Fruit fly (Drosophila melanogaster) whole organism, embryonic: ENCODE results near the gene mRF1.

Source experiments
- CG10209 ChIP-seq: fragments of 200-800 bp; sonication (Bioruptor generic); optimal IDR thresholded peaks from 3 replicates; lab custom pipeline; 2017; ENCODE audit warnings: missing biosample characterization, mild to moderate bottlenecking, missing genetic modification characterization, missing genetic modification reagents
- CG14667 ChIP-seq: fragments of 200-800 bp; sonication (Bioruptor generic); IDR thresholded peaks from 2 replicates; pipeline ENCODE4 v1.3.6; 2022; ENCODE audit warnings: missing biosample characterization, missing genetic modification characterization
- CG15073 ChIP-seq: fragments of 200-800 bp; sonication (Bioruptor generic); optimal IDR thresholded peaks from 2 replicates; lab custom pipeline; 2016; ENCODE audit warnings: missing biosample characterization, missing genetic modification characterization
- CG16815 ChIP-seq: fragments of 200-800 bp; sonication (Bioruptor generic); optimal IDR thresholded peaks from 3 replicates; lab custom pipeline; 2017; ENCODE audit warnings: missing biosample characterization, mild to moderate bottlenecking, missing genetic modification characterization
- CG17802 ChIP-seq: fragments of 200-800 bp; sonication (Bioruptor generic); optimal IDR thresholded peaks from 2 replicates; lab custom pipeline; 2018; ENCODE audit warnings: missing biosample characterization, mild to moderate bottlenecking, missing genetic modification characterization, moderate library complexity
- CG2129 ChIP-seq: fragments of 200-800 bp; sonication (Bioruptor generic); IDR thresholded peaks from 2 replicates; pipeline ENCODE4 v1.3.6; 2022; ENCODE audit warnings: missing biosample characterization, missing genetic modification characterization; ENCODE audit not compliant: partially characterized antibody
- CG3407 ChIP-seq: fragments of 200-800 bp; sonication (Bioruptor generic); optimal IDR thresholded peaks from 2 replicates; lab custom pipeline; 2018; ENCODE audit warnings: missing biosample characterization, mild to moderate bottlenecking, missing genetic modification characterization
- CG4360 ChIP-seq: fragments of 200-800 bp; sonication (Bioruptor generic); IDR thresholded peaks from 2 replicates; pipeline ENCODE4 v1.3.6; 2022; ENCODE audit warnings: missing biosample characterization, missing genetic modification characterization
- CG4854 ChIP-seq: fragments of 200-800 bp; sonication (Bioruptor generic); optimal IDR thresholded peaks from 2 replicates; lab custom pipeline; 2016; ENCODE audit warnings: missing biosample characterization, missing genetic modification characterization, inconsistent platforms
- CG8359 ChIP-seq: fragments of 200-800 bp; sonication (Bioruptor generic); optimal IDR thresholded peaks from 2 replicates; lab custom pipeline; 2017; ENCODE audit warnings: missing biosample characterization, mild to moderate bottlenecking, missing genetic modification characterization, borderline replicate concordance
- CG9876 ChIP-seq: fragments of 200-800 bp; sonication (Bioruptor generic); optimal IDR thresholded peaks from 2 replicates; lab custom pipeline; 2016; ENCODE audit warnings: missing biosample characterization, missing genetic modification characterization
- Chrac-16 ChIP-seq: fragments of 200-800 bp; sonication (Bioruptor generic); optimal IDR thresholded peaks from 3 replicates; lab custom pipeline; 2016; ENCODE audit warnings: missing biosample characterization, missing genetic modification characterization
- E2f1 ChIP-seq: fragments of 200-800 bp; sonication (Bioruptor generic); IDR thresholded peaks from 2 replicates; pipeline ENCODE4 v1.3.6; 2022; ENCODE audit warnings: missing biosample characterization, missing genetic modification characterization
- Ets97D ChIP-seq: fragments of 200-800 bp; sonication (Bioruptor generic); optimal IDR thresholded peaks from 3 replicates; lab custom pipeline; 2016; ENCODE audit warnings: missing biosample characterization, missing genetic modification characterization
- HHEX ChIP-seq: fragments of 200-800 bp; sonication (Bioruptor generic); optimal IDR thresholded peaks from 3 replicates; lab custom pipeline; 2017; ENCODE audit warnings: missing biosample characterization, mild to moderate bottlenecking, missing genetic modification characterization, missing genetic modification reagents
- Hey ChIP-seq: fragments of 200-800 bp; sonication (Bioruptor generic); optimal IDR thresholded peaks from 3 replicates; lab custom pipeline; 2018; ENCODE audit warnings: missing biosample characterization, mild to moderate bottlenecking, missing genetic modification characterization
- Hsf ChIP-seq: fragments of 200-800 bp; sonication (Bioruptor generic); optimal IDR thresholded peaks from 3 replicates; lab custom pipeline; 2016; ENCODE audit warnings: missing biosample characterization, missing genetic modification characterization
- Jarid2 ChIP-seq: fragments of 200-800 bp; sonication (Bioruptor generic); optimal IDR thresholded peaks from 3 replicates; lab custom pipeline; 2017; ENCODE audit warnings: mild to moderate bottlenecking, missing biosample characterization, missing genetic modification reagents, missing genetic modification characterization
- Max ChIP-seq: fragments of 200-800 bp; sonication (Bioruptor generic); optimal IDR thresholded peaks from 2 replicates; lab custom pipeline; 2016; ENCODE audit warnings: missing biosample characterization, mild to moderate bottlenecking, missing genetic modification characterization
- Ptx1 ChIP-seq: fragments of 200-800 bp; sonication (Bioruptor generic); IDR thresholded peaks from 2 replicates; pipeline ENCODE4 v1.3.6; 2022; ENCODE audit warnings: missing biosample characterization, missing genetic modification characterization
- Rfx ChIP-seq: fragments of 200-800 bp; sonication (Bioruptor generic); IDR thresholded peaks from 2 replicates; pipeline ENCODE4 v1.3.6; 2022; ENCODE audit warnings: missing biosample characterization, missing genetic modification characterization
- Sox100B ChIP-seq: fragments of 200-800 bp; sonication (Bioruptor generic); optimal IDR thresholded peaks from 3 replicates; lab custom pipeline; 2018; ENCODE audit warnings: missing biosample characterization, mild to moderate bottlenecking, missing genetic modification characterization
- ase ChIP-seq: fragments of 200-800 bp; sonication (Bioruptor generic); IDR thresholded peaks from 3 replicates; pipeline ENCODE4 v1.3.6; 2022; ENCODE audit warnings: missing biosample characterization, missing genetic modification characterization
- az2 ChIP-seq: fragments of 200-800 bp; sonication (Bioruptor generic); optimal IDR thresholded peaks from 3 replicates; lab custom pipeline; 2016; ENCODE audit warnings: missing biosample characterization, missing genetic modification characterization
- cas ChIP-seq: fragments of 200-800 bp; sonication (Bioruptor generic); IDR thresholded peaks from 2 replicates; pipeline ENCODE4 v1.3.6; 2022; ENCODE audit warnings: missing biosample characterization, missing genetic modification characterization
- dimm ChIP-seq: fragments of 200-800 bp; sonication (Bioruptor generic); IDR thresholded peaks from 2 replicates; pipeline ENCODE4 v1.3.6; 2022; ENCODE audit warnings: missing biosample characterization, missing genetic modification characterization
- dmrt99B ChIP-seq: fragments of 200-800 bp; sonication (Bioruptor generic); optimal IDR thresholded peaks from 2 replicates; lab custom pipeline; 2018; ENCODE audit warnings: missing biosample characterization, mild to moderate bottlenecking, missing genetic modification characterization, moderate library complexity
- en ChIP-seq: fragments of 200-800 bp; sonication (Bioruptor generic); optimal IDR thresholded peaks from 2 replicates; lab custom pipeline; 2016; ENCODE audit warnings: missing biosample characterization, missing genetic modification characterization
- eve ChIP-seq, 2 experiments: fragments of >200 bp; optimal IDR thresholded peaks; 2 replicates each; lab custom pipeline; 2017; ENCODE audit warnings: missing biosample characterization in 2 of 2, missing genetic modification characterization in 2 of 2
- inv ChIP-seq: fragments of 200-800 bp; sonication (Bioruptor generic); IDR thresholded peaks from 2 replicates; pipeline ENCODE4 v1.3.6; 2022; ENCODE audit warnings: missing biosample characterization, missing genetic modification characterization; ENCODE audit not compliant: partially characterized antibody
- ken ChIP-seq: fragments of 200-800 bp; sonication (Bioruptor generic); IDR thresholded peaks from 3 replicates; pipeline ENCODE4 v1.3.6; 2022; ENCODE audit warnings: missing biosample characterization, missing genetic modification characterization
- lilli ChIP-seq: fragments of 200-800 bp; sonication (Bioruptor generic); optimal IDR thresholded peaks from 3 replicates; lab custom pipeline; 2016; ENCODE audit warnings: missing biosample characterization, missing genetic modification characterization
- oc ChIP-seq: fragments of 200-800 bp; sonication (Bioruptor generic); optimal IDR thresholded peaks from 2 replicates; lab custom pipeline; 2018; ENCODE audit warnings: missing biosample characterization, mild to moderate bottlenecking, missing genetic modification characterization, moderate library complexity
- otp ChIP-seq: fragments of 200-800 bp; sonication (Bioruptor generic); IDR thresholded peaks from 3 replicates; pipeline ENCODE4, ENCODE4 v1.3.6; 2022; ENCODE audit warnings: missing biosample characterization, missing genetic modification characterization
- pan ChIP-seq, 4 experiments: fragments of >200 bp in 3 of 4; fragments of 200-800 bp in 1 of 4; sonication (Bioruptor generic) in 1 of 4; optimal IDR thresholded peaks in 3 of 4; IDR thresholded peaks in 1 of 4; 2 replicates each; pipeline versions ENCODE4 v1.3.6 to Lab custom; 2017 to 2022; ENCODE audit warnings: missing biosample characterization in 2 of 4, missing genetic modification characterization in 2 of 4, mixed read lengths in 1 of 4
- pfk ChIP-seq: fragments of 200-800 bp; sonication (Bioruptor generic); optimal IDR thresholded peaks from 2 replicates; lab custom pipeline; 2018; ENCODE audit warnings: missing biosample characterization, mild to moderate bottlenecking, missing genetic modification characterization, moderate library complexity
- psq ChIP-seq: fragments of 200-800 bp; sonication (Bioruptor generic); optimal IDR thresholded peaks from 2 replicates; lab custom pipeline; 2017; ENCODE audit warnings: missing biosample characterization, missing genetic modification characterization
- row ChIP-seq: fragments of 200-800 bp; sonication (Bioruptor generic); IDR thresholded peaks from 3 replicates; pipeline ENCODE4 v1.3.6; 2022; ENCODE audit warnings: missing biosample characterization, missing genetic modification characterization
- run ChIP-seq: fragments of 200-800 bp; sonication (Bioruptor generic); optimal IDR thresholded peaks from 3 replicates; lab custom pipeline; 2018; ENCODE audit warnings: missing biosample characterization, mild to moderate bottlenecking, missing genetic modification characterization
- sd ChIP-seq: fragments of 200-800 bp; sonication (Bioruptor generic); optimal IDR thresholded peaks from 3 replicates; lab custom pipeline; 2018; ENCODE audit warnings: missing biosample characterization, mild to moderate bottlenecking, missing genetic modification characterization, moderate library complexity
- sens-2 ChIP-seq: fragments of 200-800 bp; sonication (Bioruptor generic); IDR thresholded peaks from 2 replicates; pipeline ENCODE4 v1.3.6; 2022; ENCODE audit warnings: missing biosample characterization, missing genetic modification characterization
- slou ChIP-seq: fragments of 200-800 bp; sonication (Bioruptor generic); optimal IDR thresholded peaks from 3 replicates; lab custom pipeline; 2016; ENCODE audit warnings: missing biosample characterization, missing genetic modification characterization
- so ChIP-seq: fragments of 200-800 bp; sonication (Bioruptor generic); IDR thresholded peaks from 3 replicates; pipeline ENCODE4 v1.3.6; 2022; ENCODE audit warnings: missing biosample characterization, missing genetic modification characterization
- sr ChIP-seq: fragments of 200-800 bp; sonication (Bioruptor generic); IDR thresholded peaks from 3 replicates; pipeline ENCODE4 v1.3.6; 2022; ENCODE audit warnings: missing biosample characterization, missing genetic modification characterization
- tin ChIP-seq: fragments of 200-800 bp; sonication (Bioruptor generic); optimal IDR thresholded peaks from 3 replicates; lab custom pipeline; 2016; ENCODE audit warnings: missing biosample characterization, missing genetic modification characterization
- trem ChIP-seq: fragments of 200-800 bp; optimal IDR thresholded peaks from 3 replicates; lab custom pipeline; 2019; ENCODE audit warnings: missing biosample characterization, mild to moderate bottlenecking, missing genetic modification characterization, moderate library complexity
- trh ChIP-seq: fragments of 200-800 bp; sonication (Bioruptor generic); optimal IDR thresholded peaks from 2 replicates; lab custom pipeline; 2016; ENCODE audit warnings: missing biosample characterization, missing genetic modification characterization
- ttk ChIP-seq: fragments of 200-800 bp; sonication (Bioruptor generic); IDR thresholded peaks from 2 replicates; pipeline ENCODE4 v2.1.2; 2022; ENCODE audit warnings: missing biosample characterization, missing genetic modification characterization

Gene mRF1

DNA sequence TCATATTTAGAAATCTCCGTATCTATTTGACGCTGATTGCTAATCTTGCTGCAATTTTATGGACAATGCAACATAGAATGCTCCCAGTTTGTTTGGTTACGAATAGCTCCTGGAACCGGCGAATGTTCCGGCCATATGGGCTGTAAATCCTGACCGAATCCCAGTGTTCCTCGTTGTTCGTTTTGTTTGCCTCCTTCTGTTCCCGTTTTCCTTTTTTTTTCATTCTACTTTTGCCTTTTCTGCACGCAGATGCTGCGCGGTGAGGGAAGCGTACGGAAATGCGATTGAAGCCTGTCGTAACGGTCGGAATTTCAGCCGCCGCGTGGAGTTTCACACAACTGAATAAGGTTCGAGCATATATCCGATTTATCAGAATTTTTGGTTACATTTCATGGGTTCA is 43.7 kb upstream of the mRF1 start, which contains the start of gene CG43925:
TSS of gene CG43925 (plus strand) at position 301 of the 400 bp plus-strand sequence.
- TF ChIP-seq ken (GFP tag; lab: Robert Waterston, UW) (0 out of 3 replicates have a peak, but pooled peaks have one; percentile 23), row (no peak)

- TF ChIP-seq CG9876 (GFP tag; lab: Kevin White, UChicago) (peak; percentile 69), dimm (GFP tag; lab: Robert Waterston, UW) (peak; percentile 17; the same call in 1 of the 2 replicates), pan (optimal IDR thresholded peaks at IDR 0.05; lab: Kevin White, UChicago) (no peak), pan (GFP tag; optimal IDR thresholded peaks at IDR 0.05 in 1 of 2, IDR thresholded peaks at IDR 0.05 in 1 of 2) (peak in 1 of 2 experiments; percentile 15), Max (GFP tag; lab: Kevin White, UChicago) (peak; percentile 82), CG4360 (GFP tag; lab: Robert Waterston, UW) (no peak), CG16815 (GFP tag; lab: Kevin White, UChicago) (peak; percentile 69), otp (GFP tag; lab: Robert Waterston, UW) (no peak), Hsf (GFP tag; lab: Kevin White, UChicago) (peak; percentile 83), E2f1 (GFP tag; lab: Robert Waterston, UW) (peak; percentile 61), psq (GFP tag; lab: Kevin White, UChicago) (peak; percentile 76), CG4854 (peak; percentile 71), oc (no peak), slou (GFP tag; lab: Kevin White, UChicago) (peak; percentile 68), sr (GFP tag; lab: Robert Waterston, UW) (no peak), Ets97D (peak; percentile 81), CG2129 (GFP tag; lab: Robert Waterston, UW) (no peak), tin (GFP tag; lab: Kevin White, UChicago) (peak; percentile 77), CG10209 (no peak), Hey (tag; lab: Kevin White, UChicago) (no peak), inv (peak; percentile 23; the same call in 1 of the 2 replicates), Jarid2 (no peak), run (tag; lab: Kevin White, UChicago) (no peak), dmrt99B (tag; lab: Kevin White, UChicago) (no peak), CG8359 (no peak), Rfx (GFP tag; lab: Robert Waterston, UW) (peak; percentile 77), pfk (GFP tag; lab: Kevin White, UChicago) (no peak), sens-2 (GFP tag; lab: Robert Waterston, UW) (no peak), CG3407 (GFP tag; lab: Kevin White, UChicago) (no peak), cas (peak; percentile 44; the same call in 1 of the 2 replicates), CG14667 (GFP tag; lab: Robert Waterston, UW) (peak; percentile 64; the same call in 1 of the 2 replicates), trem (tag; lab: Kevin White, UChicago) (peak; percentile 79), lilli (GFP tag; lab: Kevin White, UChicago) (peak; percentile 91), trh (GFP tag; lab: Kevin White, UChicago) (peak; percentile 64), Sox100B (no peak), eve (GFP tag; optimal IDR thresholded peaks at IDR 0.05; lab: Kevin White, UChicago) (no peak), ase (GFP tag; lab: Robert Waterston, UW) (0 out of 3 replicates have a peak, but pooled peaks have one; percentile 45), CG15073 (GFP tag; lab: Kevin White, UChicago) (no peak), ttk (GFP tag; lab: Robert Waterston, UW) (peak; percentile 30; the same call in 1 of the 2 replicates), Chrac-16 (GFP tag; lab: Kevin White, UChicago) (peak; percentile 76), az2 (GFP tag; lab: Kevin White, UChicago) (peak; percentile 71), sd (tag; lab: Kevin White, UChicago) (no peak), en (peak; percentile 63), HHEX (peak; percentile 72), Ptx1 (GFP tag; lab: Robert Waterston, UW) (peak; percentile 67), CG17802 (peak; percentile 43), so (no peak)
These were observed 43.0 kb upstream of the mRF1 start, which contains the start of the genes Sfmbt and CG5439 for dm6 chr2L:13176701-13177249. TSS of gene Sfmbt (minus strand) at chr2L:13176785. TSS of gene CG5439 (plus strand) at chr2L:13177150.
